Fruit fly (Drosophila melanogaster) whole organism, embryonic: ENCODE data around the gene CG6959.

Experiments
- Asciz ChIP-seq: fragments of 200-800 bp; sonication (Bioruptor generic); optimal IDR thresholded peaks from 2 replicates; lab custom pipeline; 2017; ENCODE audit warnings: missing biosample characterization, mild to moderate bottlenecking, missing genetic modification characterization, missing genetic modification reagents
- CG1024 ChIP-seq: fragments of 200-800 bp; sonication (Bioruptor generic); IDR thresholded peaks from 2 replicates; pipeline ENCODE4 v1.3.6; 2022; ENCODE audit warnings: missing biosample characterization, missing genetic modification characterization
- CG11085 ChIP-seq: fragments of 200-800 bp; sonication (Bioruptor generic); IDR thresholded peaks from 2 replicates; pipeline ENCODE4 v1.3.6; 2022; ENCODE audit warnings: missing biosample characterization, missing genetic modification characterization
- CG1233 ChIP-seq: fragments of 200-800 bp; sonication (Bioruptor generic); optimal IDR thresholded peaks from 4 replicates; lab custom pipeline; 2018; ENCODE audit warnings: missing biosample characterization, mild to moderate bottlenecking, missing genetic modification characterization
- CG12942 ChIP-seq: fragments of 200-800 bp; sonication (Bioruptor generic); optimal IDR thresholded peaks from 3 replicates; lab custom pipeline; 2016; ENCODE audit warnings: missing biosample characterization, missing genetic modification characterization
- CG13775 ChIP-seq: fragments of 200-800 bp; sonication (Bioruptor generic); optimal IDR thresholded peaks from 3 replicates; lab custom pipeline; 2017; ENCODE audit warnings: missing biosample characterization, mild to moderate bottlenecking, missing genetic modification characterization
- CG1603 ChIP-seq: fragments of 200-800 bp; sonication (Bioruptor generic); optimal IDR thresholded peaks from 2 replicates; lab custom pipeline; 2019; ENCODE audit warnings: missing biosample characterization, mild to moderate bottlenecking, missing genetic modification characterization, moderate library complexity
- CG16815 ChIP-seq: fragments of 200-800 bp; sonication (Bioruptor generic); optimal IDR thresholded peaks from 3 replicates; lab custom pipeline; 2017; ENCODE audit warnings: missing biosample characterization, mild to moderate bottlenecking, missing genetic modification characterization
- CG17385 ChIP-seq: fragments of 200-800 bp; sonication (Bioruptor generic); optimal IDR thresholded peaks from 3 replicates; lab custom pipeline; 2018; ENCODE audit warnings: missing biosample characterization, mild to moderate bottlenecking, missing genetic modification characterization
- CG1792 ChIP-seq: fragments of 200-800 bp; sonication (Bioruptor generic); optimal IDR thresholded peaks from 2 replicates; lab custom pipeline; 2016; ENCODE audit warnings: missing biosample characterization, missing genetic modification characterization
- CG2116 ChIP-seq: fragments of 200-800 bp; sonication (Bioruptor generic); optimal IDR thresholded peaks from 3 replicates; lab custom pipeline; 2018; ENCODE audit warnings: missing biosample characterization, mild to moderate bottlenecking, missing genetic modification characterization
- CG2202 ChIP-seq: fragments of 200-800 bp; sonication (Bioruptor generic); optimal IDR thresholded peaks from 2 replicates; lab custom pipeline; 2018; ENCODE audit warnings: missing biosample characterization, mild to moderate bottlenecking, missing genetic modification characterization
- CG2875 ChIP-seq: fragments of 200-800 bp; sonication (Bioruptor generic); optimal IDR thresholded peaks from 2 replicates; lab custom pipeline; 2017; ENCODE audit warnings: missing biosample characterization, mild to moderate bottlenecking, missing genetic modification characterization, missing genetic modification reagents
- CG7987 ChIP-seq: fragments of 200-800 bp; sonication (Bioruptor generic); optimal IDR thresholded peaks from 2 replicates; lab custom pipeline; 2018; ENCODE audit warnings: missing biosample characterization, mild to moderate bottlenecking, missing genetic modification characterization, moderate library complexity
- CG8290 ChIP-seq, 3 experiments: fragments of 200-800 bp; sonication (Bioruptor generic); optimal IDR thresholded peaks; 2 replicates each; lab custom pipeline; 2016 to 2019; ENCODE audit warnings: missing biosample characterization in 3 of 3, missing genetic modification characterization in 3 of 3, mild to moderate bottlenecking in 2 of 3, moderate library complexity in 1 of 3
- CG9727 ChIP-seq: fragments of 200-800 bp; sonication (Bioruptor generic); optimal IDR thresholded peaks from 3 replicates; lab custom pipeline; 2017; ENCODE audit warnings: missing biosample characterization, mild to moderate bottlenecking, missing genetic modification characterization
- CG9797 ChIP-seq: fragments of 200-800 bp; sonication (Bioruptor generic); optimal IDR thresholded peaks from 3 replicates; lab custom pipeline; 2018; ENCODE audit warnings: missing biosample characterization, mild to moderate bottlenecking, missing genetic modification characterization
- CTCF ChIP-seq: fragments of 200-800 bp; sonication (Bioruptor generic); optimal IDR thresholded peaks from 2 replicates; lab custom pipeline; 2017; ENCODE audit warnings: missing biosample characterization, mild to moderate bottlenecking, missing genetic modification characterization, moderate library complexity
- Dip3 ChIP-seq: fragments of 200-800 bp; sonication (Bioruptor generic); optimal IDR thresholded peaks from 3 replicates; lab custom pipeline; 2016; ENCODE audit warnings: missing biosample characterization, missing genetic modification characterization
- E2f1 ChIP-seq: fragments of 200-800 bp; sonication (Bioruptor generic); IDR thresholded peaks from 2 replicates; pipeline ENCODE4 v1.3.6; 2022; ENCODE audit warnings: missing biosample characterization, missing genetic modification characterization
- Eip74EF ChIP-seq, 2 experiments: fragments of 200-800 bp in 1 of 2; fragments of >200 bp in 1 of 2; sonication (Bioruptor generic) in 1 of 2; optimal IDR thresholded peaks; 2 replicates each; lab custom pipeline; 2017 to 2019; ENCODE audit warnings: missing biosample characterization in 2 of 2, missing genetic modification characterization in 2 of 2, mild to moderate bottlenecking in 1 of 2, moderate library complexity in 1 of 2
- Fer1 ChIP-seq: fragments of 200-800 bp; sonication (Bioruptor generic); optimal IDR thresholded peaks from 2 replicates; lab custom pipeline; 2017; ENCODE audit warnings: missing biosample characterization, mild to moderate bottlenecking, missing genetic modification characterization
- HmgZ ChIP-seq: fragments of 200-800 bp; sonication (Bioruptor generic); optimal IDR thresholded peaks from 2 replicates; lab custom pipeline; 2018; ENCODE audit warnings: missing biosample characterization, mild to moderate bottlenecking, missing genetic modification characterization
- Hr51 ChIP-seq, 2 experiments: fragments of 200-800 bp; sonication (Bioruptor generic); optimal IDR thresholded peaks; 2 replicates in 1 of 2; 3 replicates in 1 of 2; lab custom pipeline; 2016 to 2018; ENCODE audit warnings: missing biosample characterization in 2 of 2, missing genetic modification characterization in 2 of 2, mild to moderate bottlenecking in 1 of 2, moderate library complexity in 1 of 2
- Lpt ChIP-seq: fragments of >200 bp; optimal IDR thresholded peaks from 2 replicates; lab custom pipeline; 2018; ENCODE audit warnings: missing biosample characterization, missing genetic modification characterization
- Meics ChIP-seq: fragments of 200-800 bp; sonication (Bioruptor generic); optimal IDR thresholded peaks from 2 replicates; lab custom pipeline; 2017; ENCODE audit warnings: missing biosample characterization, mild to moderate bottlenecking, missing genetic modification characterization
- Mes4 ChIP-seq: fragments of 200-800 bp; sonication (Bioruptor generic); optimal IDR thresholded peaks from 2 replicates; lab custom pipeline; 2016; ENCODE audit warnings: missing biosample characterization, missing genetic modification characterization
- Rx ChIP-seq: fragments of 200-800 bp; sonication (Bioruptor generic); IDR thresholded peaks from 2 replicates; pipeline ENCODE4 v1.3.6; 2022; ENCODE audit warnings: missing biosample characterization, missing genetic modification characterization
- Scr ChIP-seq: fragments of 200-800 bp; sonication (Bioruptor generic); IDR thresholded peaks from 2 replicates; pipeline ENCODE4 v1.3.6; 2022; ENCODE audit warnings: missing biosample characterization, missing genetic modification characterization; ENCODE audit not compliant: partially characterized antibody
- Taf1 ChIP-seq: fragments of 200-800 bp; sonication (Bioruptor generic); IDR thresholded peaks from 2 replicates; pipeline ENCODE4 v1.3.6; 2022; ENCODE audit warnings: missing biosample characterization, missing genetic modification characterization
- al ChIP-seq: fragments of 200-800 bp; sonication (Bioruptor generic); IDR thresholded peaks from 2 replicates; pipeline ENCODE4 v1.3.6; 2022; ENCODE audit warnings: missing biosample characterization, missing genetic modification characterization
- ara ChIP-seq: fragments of 200-800 bp; sonication (Bioruptor generic); IDR thresholded peaks from 2 replicates; pipeline ENCODE4 v1.3.6; 2022; ENCODE audit warnings: missing biosample characterization, missing genetic modification characterization
- bab2 ChIP-seq: fragments of 200-800 bp; sonication (Bioruptor generic); optimal IDR thresholded peaks from 2 replicates; lab custom pipeline; 2016; ENCODE audit warnings: missing biosample characterization, missing genetic modification characterization
- cato ChIP-seq: fragments of 200-800 bp; sonication (Bioruptor generic); optimal IDR thresholded peaks from 2 replicates; lab custom pipeline; 2016; ENCODE audit warnings: missing biosample characterization, missing genetic modification characterization, borderline replicate concordance
- chinmo ChIP-seq: fragments of 200-800 bp; sonication (Bioruptor generic); IDR thresholded peaks from 4 replicates; pipeline ENCODE4 v1.3.6; 2022; ENCODE audit warnings: missing biosample characterization, missing genetic modification characterization; ENCODE audit not compliant: partially characterized antibody
- dimm ChIP-seq: fragments of 200-800 bp; sonication (Bioruptor generic); IDR thresholded peaks from 2 replicates; pipeline ENCODE4 v1.3.6; 2022; ENCODE audit warnings: missing biosample characterization, missing genetic modification characterization
- dpn ChIP-seq, 2 experiments: fragments of 200-800 bp; sonication (Bioruptor generic); optimal IDR thresholded peaks; 3 replicates each; lab custom pipeline; 2016; ENCODE audit warnings: missing biosample characterization in 2 of 2, missing genetic modification characterization in 2 of 2
- gem ChIP-seq: fragments of 200-800 bp; sonication (Bioruptor generic); optimal IDR thresholded peaks from 2 replicates; lab custom pipeline; 2019; ENCODE audit warnings: missing biosample characterization, mild to moderate bottlenecking, missing genetic modification characterization, moderate library complexity
- gsb ChIP-seq: fragments of 200-800 bp; sonication (Bioruptor generic); IDR thresholded peaks from 2 replicates; pipeline ENCODE4 v1.3.6; 2022; ENCODE audit warnings: missing biosample characterization, missing genetic modification characterization
- kah ChIP-seq: fragments of 200-800 bp; sonication (Bioruptor generic); optimal IDR thresholded peaks from 2 replicates; lab custom pipeline; 2018; ENCODE audit warnings: missing biosample characterization, mild to moderate bottlenecking, missing genetic modification characterization
- otp ChIP-seq: fragments of 200-800 bp; sonication (Bioruptor generic); IDR thresholded peaks from 3 replicates; pipeline ENCODE4, ENCODE4 v1.3.6; 2022; ENCODE audit warnings: missing biosample characterization, missing genetic modification characterization
- p53 ChIP-seq: fragments of 200-800 bp; sonication (Bioruptor generic); optimal IDR thresholded peaks from 2 replicates; lab custom pipeline; 2016; ENCODE audit warnings: missing biosample characterization, missing genetic modification characterization
- peb ChIP-seq: fragments of 200-800 bp; sonication (Bioruptor generic); IDR thresholded peaks from 2 replicates; pipeline ENCODE4 v1.3.6; 2022; ENCODE audit warnings: missing biosample characterization, missing genetic modification characterization
- prd ChIP-seq, 3 experiments: fragments of >200 bp in 2 of 3; fragments of 200-800 bp in 1 of 3; sonication (Bioruptor generic) in 1 of 3; optimal IDR thresholded peaks in 2 of 3; IDR thresholded peaks in 1 of 3; 2 replicates in 2 of 3; 3 replicates in 1 of 3; pipeline versions ENCODE4 v1.3.6 to Lab custom; 2017 to 2022; ENCODE audit warnings: missing biosample characterization in 1 of 3, missing genetic modification characterization in 1 of 3
- schlank ChIP-seq: fragments of 200-800 bp; sonication (Bioruptor generic); optimal IDR thresholded peaks from 2 replicates; lab custom pipeline; 2018; ENCODE audit warnings: missing biosample characterization, mild to moderate bottlenecking, missing genetic modification characterization
- slp2 ChIP-seq: fragments of 200-800 bp; sonication (Bioruptor generic); optimal IDR thresholded peaks from 2 replicates; lab custom pipeline; 2016; ENCODE audit warnings: missing biosample characterization, missing genetic modification characterization
- stwl ChIP-seq: fragments of 200-800 bp; sonication (Bioruptor generic); optimal IDR thresholded peaks from 3 replicates; lab custom pipeline; 2018; ENCODE audit warnings: missing biosample characterization, mild to moderate bottlenecking, missing genetic modification characterization, moderate library complexity
- trh ChIP-seq: fragments of 200-800 bp; sonication (Bioruptor generic); optimal IDR thresholded peaks from 2 replicates; lab custom pipeline; 2016; ENCODE audit warnings: missing biosample characterization, missing genetic modification characterization
- tx ChIP-seq: fragments of 200-800 bp; sonication (Bioruptor generic); optimal IDR thresholded peaks from 2 replicates; lab custom pipeline; 2016; ENCODE audit warnings: missing biosample characterization, missing genetic modification characterization

CG6959 gene

dm6 chr3R:11780181-11780688 lies 89.0 kb downstream of the CG6959 start (continued):
- TF ChIP-seq Mes4 (GFP tag; lab: Kevin White, UChicago) (no peak), Lpt (GFP tag; lab: Kevin White, UChicago) (no peak), slp2 (GFP tag; lab: Kevin White, UChicago) (peak; percentile 44), Fer1 (GFP tag; lab: Kevin White, UChicago) (peak; percentile 36), CG13775 (GFP tag; lab: Kevin White, UChicago) (peak; percentile 93), CG12942 (GFP tag; lab: Kevin White, UChicago) (peak; percentile 87), chinmo (0 out of 4 replicates have a peak, but pooled peaks have one; percentile 45), CG1603 (peak; percentile 65), ara (GFP tag; lab: Robert Waterston, UW) (peak; percentile 97), CG8290 (GFP tag; optimal IDR thresholded peaks at IDR 0.05; lab: Kevin White, UChicago) (peak; percentile 92), CG8290 (tag; optimal IDR thresholded peaks at IDR 0.05; lab: Kevin White, UChicago) (peak in 1 of 2 experiments; percentile 71), CG7987 (peak; percentile 68), Dip3 (no peak), Eip74EF (GFP tag; optimal IDR thresholded peaks at IDR 0.05; lab: Kevin White, UChicago) (peak in 1 of 2 experiments; percentile 92), HmgZ (tag; lab: Kevin White, UChicago) (peak; percentile 15), E2f1 (GFP tag; lab: Robert Waterston, UW) (peak; percentile 71), prd (optimal IDR thresholded peaks at IDR 0.05; lab: Kevin White, UChicago) (no peak), prd (GFP tag; IDR thresholded peaks at IDR 0.05; lab: Robert Waterston, UW) (peak; percentile 93), CG9727 (GFP tag; lab: Kevin White, UChicago) (peak; percentile 98), trh (GFP tag; lab: Kevin White, UChicago) (peak; percentile 87), kah (GFP tag; lab: Kevin White, UChicago) (peak; percentile 78), CG1024 (GFP tag; lab: Robert Waterston, UW) (peak; percentile 80), otp (GFP tag; lab: Robert Waterston, UW) (peak; percentile 91), CG2202 (tag; lab: Kevin White, UChicago) (peak; percentile 96), Meics (GFP tag; lab: Kevin White, UChicago) (peak; percentile 66), Rx (peak; percentile 73), Taf1 (no peak), schlank (tag; lab: Kevin White, UChicago) (no peak), CG16815 (GFP tag; lab: Kevin White, UChicago) (peak; percentile 97), al (GFP tag; lab: Robert Waterston, UW) (no peak), CG1792 (GFP tag; lab: Kevin White, UChicago) (no peak), tx (GFP tag; lab: Kevin White, UChicago) (no peak), CG11085 (GFP tag; lab: Robert Waterston, UW) (no peak), CG1233 (GFP tag; lab: Kevin White, UChicago) (peak; percentile 88), Scr (GFP tag; lab: Robert Waterston, UW) (no peak), peb (peak; percentile 83), CG2116 (GFP tag; lab: Kevin White, UChicago) (peak; percentile 54), CG17385 (peak; percentile 85), stwl (peak; percentile 73), gsb (GFP tag; lab: Robert Waterston, UW) (no peak), dpn (GFP tag; optimal IDR thresholded peaks at IDR 0.05; lab: Kevin White, UChicago) (peak; percentile 4 to 86), p53 (GFP tag; lab: Kevin White, UChicago) (no peak), dimm (GFP tag; lab: Robert Waterston, UW) (peak; percentile 71), CTCF (GFP tag; lab: Kevin White, UChicago) (peak; percentile 42), gem (peak; percentile 98), CG9797 (GFP tag; lab: Kevin White, UChicago) (peak; percentile 28), bab2 (GFP tag; lab: Kevin White, UChicago) (peak; percentile 35), cato (peak; percentile 93), Asciz (GFP tag; lab: Kevin White, UChicago) (peak; percentile 93), Hr51 (GFP tag; optimal IDR thresholded peaks at IDR 0.05; lab: Kevin White, UChicago) (peak; percentile 61 to 86), CG2875 (GFP tag; lab: Kevin White, UChicago) (peak; percentile 95)
